Fruit fly (Drosophila melanogaster): Measurements from ENCODE around the gene CG13947.

DNA sequence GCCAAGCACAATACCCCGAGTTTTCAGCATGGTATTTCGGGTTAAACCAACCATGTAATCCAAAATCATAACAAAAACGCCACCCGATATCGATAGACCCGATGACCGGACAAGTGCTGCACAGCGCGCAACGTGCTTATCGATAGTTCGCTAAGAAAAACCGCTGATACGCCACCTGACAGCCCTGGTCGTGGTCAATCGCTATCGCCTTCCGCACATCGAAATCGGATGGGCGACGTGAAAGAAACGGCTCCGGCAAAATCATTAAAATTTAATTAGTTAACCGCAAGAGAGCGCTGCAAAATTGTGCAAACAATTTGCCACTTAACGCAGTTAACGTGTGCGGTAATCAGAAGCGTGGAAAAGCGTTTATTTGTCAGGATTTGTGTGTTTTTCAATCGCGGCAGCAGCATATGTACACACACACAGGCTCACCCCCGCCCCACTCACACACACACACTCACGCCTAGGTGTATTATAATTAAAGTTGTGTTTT, 46.8 kb downstream of the CG13947 start, which contains the start of the genes CG3862 and dock:
- TF ChIP-seq eg (GFP tag; IDR thresholded peaks at IDR 0.05) (peak; percentile 34; the same call in 1 of the 3 replicates), CG11902 (GFP tag; optimal IDR thresholded peaks at IDR 0.05) (no peak), CG6792 (GFP tag; optimal IDR thresholded peaks at IDR 0.05) (peak; percentile 6), topi (GFP tag; optimal IDR thresholded peaks at IDR 0.05) (peak; percentile 38), CG7368 (GFP tag; optimal IDR thresholded peaks at IDR 0.05) (no peak), CG8632 (GFP tag; optimal IDR thresholded peaks at IDR 0.05) (no peak)

All from whole organism, prepupa.